Worm (Caenorhabditis elegans) whole organism, L2 larva: ENCODE measurements around the gene F40A3.3.

ENCODE experiments used
- Y55F3AM.14 ChIP-seq: fragments of 200-800 bp; sonication (Bioruptor generic); optimal IDR thresholded peaks from 2 replicates; lab custom pipeline; 2018; ENCODE audit warnings: mild to moderate bottlenecking, missing genetic modification characterization, missing compliant biosample characterization
- mdl-1 ChIP-seq, 2 experiments: fragments of 150-350 bp in 1 of 2; sonication (generic microtip) in 1 of 2; optimal IDR thresholded peaks; 2 replicates each; lab custom pipeline; 2017; ENCODE audit warnings: missing biosample characterization in 2 of 2, missing genetic modification characterization in 2 of 2
- nhr-11 ChIP-seq: fragments of 150-350 bp; optimal IDR thresholded peaks from 2 replicates; lab custom pipeline; 2014; ENCODE audit warnings: missing biosample characterization, missing genetic modification characterization
- nhr-237 ChIP-seq: fragments of 150-350 bp; optimal IDR thresholded peaks from 2 replicates; lab custom pipeline; 2014; ENCODE audit warnings: missing biosample characterization, missing genetic modification characterization
- snpc-4 ChIP-seq: fragments of 150-350 bp; optimal IDR thresholded peaks from 2 replicates; lab custom pipeline; 2014; ENCODE audit warnings: missing biosample characterization, missing genetic modification characterization
- unc-39 ChIP-seq: fragments of 150-350 bp; optimal IDR thresholded peaks from 2 replicates; lab custom pipeline; 2014; ENCODE audit warnings: missing biosample characterization, missing genetic modification characterization

ce11 chrV:7891230-7891629 is 14.0 kb downstream of the F40A3.3 start, which contains the start of gene F40A3.1:
- no peak for TF ChIP-seq Y55F3AM.14 (GFP tag; lab: Kevin White, UChicago)
- no peak for TF ChIP-seq nhr-11 (tag; lab: Kevin White, UChicago)
- TF ChIP-seq snpc-4 (tag; lab: Kevin White, UChicago), result no peak
- TF ChIP-seq nhr-237, result no peak
- TF ChIP-seq mdl-1 (tag; optimal IDR thresholded peaks at IDR 0.05; lab: Kevin White, UChicago), result no peak
- no peak for TF ChIP-seq unc-39 (tag; lab: Kevin White, UChicago)
